Fruit fly (Drosophila melanogaster) whole organism, pupa: Measurements from ENCODE around the gene CG12024.

Experiments
- CG10348 ChIP-seq: fragments of 200-800 bp; sonication (Bioruptor generic); IDR thresholded peaks from 2 replicates; pipeline ENCODE4 v1.3.6; 2022; ENCODE audit warnings: missing biosample characterization, missing genetic modification characterization
- CG12605 ChIP-seq: fragments of 200-800 bp; sonication (Bioruptor generic); IDR thresholded peaks from 2 replicates; pipeline ENCODE4 v1.3.6; 2022; ENCODE audit warnings: missing biosample characterization, missing genetic modification characterization
- CG13204 ChIP-seq: fragments of 200-800 bp; sonication (Bioruptor generic); optimal IDR thresholded peaks from 2 replicates; lab custom pipeline; 2018; ENCODE audit warnings: missing biosample characterization, mild to moderate bottlenecking, missing genetic modification characterization, moderate library complexity
- CG14655 ChIP-seq: fragments of 200-800 bp; sonication (Bioruptor generic); optimal IDR thresholded peaks from 3 replicates; lab custom pipeline; 2017; ENCODE audit warnings: mild to moderate bottlenecking, missing biosample characterization, missing genetic modification reagents, missing genetic modification characterization
- CG15710 ChIP-seq: fragments of 200-800 bp; sonication (Bioruptor generic); optimal IDR thresholded peaks from 2 replicates; lab custom pipeline; 2018; ENCODE audit warnings: missing biosample characterization, mild to moderate bottlenecking, missing genetic modification characterization, moderate library complexity
- CG17806 ChIP-seq: fragments of 200-800 bp; sonication (Bioruptor generic); optimal IDR thresholded peaks from 2 replicates; lab custom pipeline; 2018; ENCODE audit warnings: missing biosample characterization, mild to moderate bottlenecking, missing genetic modification characterization, moderate library complexity
- CG32121 ChIP-seq: fragments of 200-800 bp; sonication (Bioruptor generic); IDR thresholded peaks from 2 replicates; pipeline ENCODE4 v1.3.6; 2022; ENCODE audit warnings: missing biosample characterization, missing genetic modification characterization
- CG34367 ChIP-seq: fragments of 200-800 bp; sonication (Bioruptor generic); optimal IDR thresholded peaks from 2 replicates; lab custom pipeline; 2018; ENCODE audit warnings: missing biosample characterization, mild to moderate bottlenecking, missing genetic modification characterization
- CG4496 ChIP-seq: fragments of 200-800 bp; sonication (Bioruptor generic); IDR thresholded peaks from 3 replicates; pipeline ENCODE4 v1.3.6; 2022; ENCODE audit warnings: missing biosample characterization, missing genetic modification characterization
- CG8159 ChIP-seq: fragments of 200-800 bp; sonication (Bioruptor generic); optimal IDR thresholded peaks from 3 replicates; lab custom pipeline; 2018; ENCODE audit warnings: missing biosample characterization, mild to moderate bottlenecking, missing genetic modification characterization, moderate library complexity
- CG8301 ChIP-seq: fragments of 200-800 bp; sonication (Bioruptor generic); optimal IDR thresholded peaks from 2 replicates; lab custom pipeline; 2018; ENCODE audit warnings: missing biosample characterization, mild to moderate bottlenecking, missing genetic modification characterization
- CG9948 ChIP-seq: fragments of 200-800 bp; sonication (Bioruptor generic); optimal IDR thresholded peaks from 2 replicates; lab custom pipeline; 2018; ENCODE audit warnings: missing biosample characterization, mild to moderate bottlenecking, missing genetic modification characterization, moderate library complexity
- D1 ChIP-seq: fragments of 200-800 bp; sonication (Bioruptor generic); optimal IDR thresholded peaks from 2 replicates; lab custom pipeline; 2018; ENCODE audit warnings: missing biosample characterization, mild to moderate bottlenecking, missing genetic modification characterization, moderate library complexity
- EcR ChIP-seq: fragments of 200-800 bp; sonication (Bioruptor generic); optimal IDR thresholded peaks from 3 replicates; lab custom pipeline; 2019; ENCODE audit warnings: missing biosample characterization, missing genetic modification characterization, mild to moderate bottlenecking, moderate library complexity, missing genetic modification reagents
- Ets98B ChIP-seq: fragments of 200-800 bp; sonication (Bioruptor generic); IDR thresholded peaks from 2 replicates; pipeline ENCODE4 v1.3.6; 2022; ENCODE audit warnings: missing biosample characterization, missing genetic modification characterization
- Pif1A ChIP-seq: fragments of 200-800 bp; sonication (Bioruptor generic); optimal IDR thresholded peaks from 3 replicates; lab custom pipeline; 2016; ENCODE audit warnings: missing biosample characterization, missing genetic modification characterization
- Pif1B ChIP-seq: fragments of 200-800 bp; sonication (Bioruptor generic); optimal IDR thresholded peaks from 3 replicates; lab custom pipeline; 2016; ENCODE audit warnings: missing biosample characterization, missing genetic modification characterization
- Snoo ChIP-seq: fragments of 200-800 bp; sonication (Bioruptor generic); optimal IDR thresholded peaks from 3 replicates; lab custom pipeline; 2017; ENCODE audit warnings: missing biosample characterization, mild to moderate bottlenecking, missing genetic modification characterization, inconsistent platforms
- fd96Ca ChIP-seq: fragments of 200-800 bp; sonication (Bioruptor generic); IDR thresholded peaks from 3 replicates; pipeline ENCODE4 v1.3.6; 2022; ENCODE audit warnings: missing biosample characterization, missing genetic modification characterization
- gl ChIP-seq: fragments of 200-800 bp; sonication (Bioruptor generic); optimal IDR thresholded peaks from 2 replicates; lab custom pipeline; 2018; ENCODE audit warnings: missing biosample characterization, mild to moderate bottlenecking, missing genetic modification characterization
- rn ChIP-seq: fragments of 200-800 bp; sonication (Bioruptor generic); IDR thresholded peaks from 2 replicates; pipeline ENCODE4 v1.3.6; 2022; ENCODE audit warnings: missing biosample characterization, missing genetic modification characterization

CG12024 gene

DNA sequence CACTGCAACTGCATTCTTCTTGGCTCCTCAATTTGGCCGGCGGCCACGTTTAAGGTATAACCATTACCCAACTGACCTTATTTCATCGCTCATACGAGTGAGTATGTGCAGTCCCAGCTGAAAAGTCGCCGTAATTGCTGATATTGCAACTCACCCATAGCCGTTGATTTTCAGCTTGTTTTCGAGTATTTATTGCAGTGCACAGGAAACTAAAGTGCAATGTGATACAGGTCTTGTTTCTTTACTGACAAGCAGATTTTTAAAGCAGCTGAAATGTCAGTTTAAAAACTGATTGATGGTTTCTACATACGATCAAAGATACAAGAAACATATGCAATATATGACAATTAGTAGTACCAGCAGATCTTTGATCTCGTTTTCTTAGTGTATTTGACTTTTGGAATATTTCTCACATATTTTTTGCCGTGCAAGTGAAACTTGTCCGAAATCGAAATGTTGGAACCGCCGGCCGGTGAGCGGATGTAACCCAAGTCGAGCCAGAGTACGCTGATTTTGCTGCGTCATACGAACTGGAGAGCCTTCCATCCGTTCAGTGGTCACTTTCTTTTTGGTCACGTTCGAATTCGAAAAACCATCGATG is 31.1 kb downstream of the CG12024 start:
- TF ChIP-seq Ets98B (GFP tag; lab: Robert Waterston, UW), result no peak
- no peak for TF ChIP-seq Pif1A (GFP tag; lab: Kevin White, UChicago)
- no peak for TF ChIP-seq CG34367 (tag; lab: Kevin White, UChicago)
- TF ChIP-seq CG12605 (GFP tag; lab: Robert Waterston, UW), result no peak
- TF ChIP-seq Pif1B (GFP tag; lab: Kevin White, UChicago), result no peak
- TF ChIP-seq CG4496 (GFP tag; lab: Robert Waterston, UW), result no peak
- no peak for TF ChIP-seq CG17806 (tag; lab: Kevin White, UChicago)
- TF ChIP-seq CG10348 (GFP tag; lab: Robert Waterston, UW), result no peak
- TF ChIP-seq CG15710 (tag; lab: Kevin White, UChicago), result no peak
- no peak for TF ChIP-seq rn
- no peak for TF ChIP-seq CG13204

DNA sequence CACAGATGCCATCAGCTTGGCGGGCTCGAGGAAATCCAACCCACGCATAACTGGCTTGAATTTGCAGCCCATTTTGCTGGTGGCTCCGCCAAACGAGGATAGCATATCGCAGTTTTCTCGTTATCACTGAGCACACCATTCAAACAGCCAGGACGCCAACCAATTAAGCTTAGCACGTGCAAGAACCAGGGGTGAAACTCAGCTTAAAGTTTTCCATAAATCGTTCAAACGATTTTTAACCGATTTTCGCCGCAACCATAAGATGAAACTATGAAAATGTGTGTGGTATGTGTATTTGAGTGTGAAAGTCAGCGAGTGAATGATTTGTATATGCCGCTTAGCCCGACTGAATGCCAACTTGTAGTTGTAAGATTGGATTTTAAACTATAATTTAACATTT is 34.0 kb downstream of the CG12024 start:
- TF ChIP-seq CG10348 (GFP tag; lab: Robert Waterston, UW) (no peak), fd96Ca (GFP tag; lab: Robert Waterston, UW) (no peak), CG34367 (tag; lab: Kevin White, UChicago) (no peak), CG4496 (GFP tag; lab: Robert Waterston, UW) (peak; percentile 25; the same call in 1 of the 3 replicates), gl (no peak), Pif1B (GFP tag; lab: Kevin White, UChicago) (no peak)

- no peak for TF ChIP-seq D1 (tag; lab: Kevin White, UChicago)
- TF ChIP-seq EcR (GFP tag; lab: Kevin White, UChicago), result no peak
- TF ChIP-seq rn, result no peak
- no peak for TF ChIP-seq Snoo (tag; lab: Kevin White, UChicago)
- TF ChIP-seq CG10348 (GFP tag; lab: Robert Waterston, UW), result no peak
- no peak for TF ChIP-seq fd96Ca (GFP tag; lab: Robert Waterston, UW)
- no peak for TF ChIP-seq CG14655 (GFP tag; lab: Kevin White, UChicago)
- TF ChIP-seq CG13204, result no peak
Measured at dm6 chr3L:1891914-1892313, 34.9 kb downstream of the CG12024 start.

dm6 chr3L:1897709-1898108 is 40.7 kb downstream of the CG12024 start:
- no peak for TF ChIP-seq Ets98B (GFP tag; lab: Robert Waterston, UW)
- no peak for TF ChIP-seq CG9948 (tag; lab: Kevin White, UChicago)
- no peak for TF ChIP-seq CG14655 (GFP tag; lab: Kevin White, UChicago)
- TF ChIP-seq fd96Ca (GFP tag; lab: Robert Waterston, UW), result no peak

- TF ChIP-seq gl (no peak), EcR (GFP tag; lab: Kevin White, UChicago) (peak; percentile 78), CG9948 (tag; lab: Kevin White, UChicago) (no peak), CG17806 (tag; lab: Kevin White, UChicago) (no peak), CG4496 (GFP tag; lab: Robert Waterston, UW) (0 out of 3 replicates have a peak, but pooled peaks have one; percentile 37)
Measured at dm6 chr3L:1899616-1900015, 42.7 kb downstream of the CG12024 start.

DNA sequence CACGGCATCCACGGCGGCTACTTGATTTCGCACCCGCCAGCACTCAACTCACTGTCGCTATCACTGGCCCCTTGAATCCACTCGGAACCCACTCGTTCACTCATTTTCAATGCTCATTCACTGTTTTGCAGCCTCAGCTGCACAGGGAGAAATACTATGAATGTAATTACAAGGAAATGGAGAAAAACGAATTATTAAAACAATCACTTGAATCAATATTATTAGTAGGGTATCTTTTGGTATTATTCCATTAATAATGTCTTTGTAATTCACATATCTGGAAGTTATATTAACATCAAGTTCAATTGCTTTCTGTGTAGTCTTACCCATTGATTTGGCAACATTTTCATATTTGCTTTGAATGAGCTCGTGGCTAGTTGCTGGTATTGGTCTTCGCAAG is 43.7 kb downstream of the CG12024 start:
- TF ChIP-seq rn (peak; percentile 78), Pif1B (GFP tag; lab: Kevin White, UChicago) (peak; percentile 5), CG10348 (GFP tag; lab: Robert Waterston, UW) (peak; percentile 29; the same call in 1 of the 2 replicates), CG8301 (tag; lab: Kevin White, UChicago) (peak; percentile 60), Ets98B (GFP tag; lab: Robert Waterston, UW) (peak; percentile 90), Snoo (tag; lab: Kevin White, UChicago) (no peak), CG32121 (GFP tag; lab: Robert Waterston, UW) (peak; percentile 94), CG34367 (tag; lab: Kevin White, UChicago) (no peak), fd96Ca (GFP tag; lab: Robert Waterston, UW) (peak; percentile 58; the same call in 2 of the 3 replicates), CG8159 (peak; percentile 38), CG15710 (tag; lab: Kevin White, UChicago) (no peak), Pif1A (GFP tag; lab: Kevin White, UChicago) (peak; percentile 50), CG12605 (GFP tag; lab: Robert Waterston, UW) (peak; percentile 78), CG4496 (GFP tag; lab: Robert Waterston, UW) (peak; percentile 87), CG17806 (tag; lab: Kevin White, UChicago) (peak; percentile 37), CG14655 (GFP tag; lab: Kevin White, UChicago) (peak; percentile 49)

DNA sequence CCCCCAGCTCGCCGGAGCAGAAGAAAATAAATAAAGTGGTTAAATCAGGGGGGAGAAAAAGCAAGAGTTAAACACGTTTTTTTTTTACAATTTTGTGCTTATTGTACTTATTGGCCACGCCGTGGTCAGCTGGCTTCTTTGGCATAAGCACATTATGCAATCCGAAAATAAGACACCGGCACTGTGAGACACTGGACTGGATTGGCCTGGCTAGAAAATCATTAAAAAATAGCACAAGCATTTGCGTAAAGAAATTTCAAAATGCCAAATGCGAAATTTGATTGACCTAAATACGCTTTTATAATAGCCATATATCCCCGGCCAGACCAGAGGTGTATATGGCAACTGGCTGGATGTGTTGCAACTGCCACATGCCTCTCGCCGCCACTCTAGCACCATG is 47.5 kb downstream of the CG12024 start:
- TF ChIP-seq rn, result no peak
- 0 out of 3 replicates have a peak, but pooled peaks have one; percentile 16 for TF ChIP-seq fd96Ca (GFP tag; lab: Robert Waterston, UW)
